Worm (Caenorhabditis elegans) whole organism, L2 larva: Measurements from ENCODE around the gene Y57A10C.9.

Experiments used
- C34F6.9 ChIP-seq: fragments of 150-350 bp; optimal IDR thresholded peaks from 2 replicates; lab custom pipeline; 2014; ENCODE audit warnings: missing biosample characterization, missing genetic modification characterization
- F13H6.1 ChIP-seq: sonication (generic microtip); optimal IDR thresholded peaks from 2 replicates; lab custom pipeline; 2016; ENCODE audit warnings: missing genetic modification characterization, missing compliant biosample characterization
- R02D3.7 ChIP-seq: fragments of 150-350 bp; optimal IDR thresholded peaks from 2 replicates; lab custom pipeline; 2014; ENCODE audit warnings: missing biosample characterization, missing genetic modification characterization
- Y55F3AM.14 ChIP-seq: fragments of 200-800 bp; sonication (Bioruptor generic); optimal IDR thresholded peaks from 2 replicates; lab custom pipeline; 2018; ENCODE audit warnings: mild to moderate bottlenecking, missing genetic modification characterization, missing compliant biosample characterization
- ZK546.5 ChIP-seq: sonication (generic microtip); optimal IDR thresholded peaks from 2 replicates; lab custom pipeline; 2017; ENCODE audit warnings: missing biosample characterization, missing genetic modification characterization
- alr-1 ChIP-seq: fragments of 150-350 bp; optimal IDR thresholded peaks from 2 replicates; lab custom pipeline; 2014; ENCODE audit warnings: missing biosample characterization, missing genetic modification characterization
- aly-2 ChIP-seq: fragments of 150-350 bp; optimal IDR thresholded peaks from 2 replicates; lab custom pipeline; 2014; ENCODE audit warnings: missing biosample characterization, missing genetic modification characterization
- ama-1 ChIP-seq: fragments of 150-350 bp; optimal IDR thresholded peaks from 2 replicates; lab custom pipeline; 2018; ENCODE audit warnings: inconsistent platforms
- ceh-82 ChIP-seq: fragments of 150-350 bp; optimal IDR thresholded peaks from 2 replicates; lab custom pipeline; 2014; ENCODE audit warnings: missing biosample characterization, missing genetic modification characterization
- crh-2 ChIP-seq: sonication (generic microtip); optimal IDR thresholded peaks from 2 replicates; lab custom pipeline; 2017; ENCODE audit warnings: missing biosample characterization, missing genetic modification characterization
- dmd-4 ChIP-seq: sonication (generic microtip); optimal IDR thresholded peaks from 2 replicates; lab custom pipeline; 2017; ENCODE audit warnings: missing biosample characterization, missing genetic modification characterization
- egl-27 ChIP-seq: sonication (generic microtip); optimal IDR thresholded peaks from 3 replicates; lab custom pipeline; 2017; ENCODE audit warnings: missing biosample characterization, missing genetic modification reagents, missing genetic modification characterization
- elt-1 ChIP-seq: fragments of 150-350 bp; optimal IDR thresholded peaks from 2 replicates; lab custom pipeline; 2014; ENCODE audit warnings: missing biosample characterization, missing genetic modification characterization
- elt-3 ChIP-seq: sonication (generic microtip); optimal IDR thresholded peaks from 2 replicates; lab custom pipeline; 2017; ENCODE audit warnings: missing biosample characterization, missing genetic modification characterization
- fos-1 ChIP-seq: fragments of 150-350 bp; optimal IDR thresholded peaks from 2 replicates; lab custom pipeline; 2014; ENCODE audit warnings: missing biosample characterization, missing genetic modification characterization
- gmeb-1 ChIP-seq: fragments of 150-350 bp; optimal IDR thresholded peaks from 2 replicates; lab custom pipeline; 2014; ENCODE audit warnings: missing biosample characterization, missing genetic modification characterization
- lin-11 ChIP-seq: fragments of 150-350 bp; sonication (generic microtip); optimal IDR thresholded peaks from 2 replicates; lab custom pipeline; 2014; ENCODE audit warnings: missing biosample characterization, missing genetic modification characterization, inconsistent platforms, mixed read lengths
- lin-13 ChIP-seq: fragments of 150-350 bp; optimal IDR thresholded peaks from 2 replicates; lab custom pipeline; 2014; ENCODE audit warnings: missing biosample characterization, missing genetic modification reagents, missing genetic modification characterization
- lin-39 ChIP-seq: fragments of 150-350 bp; optimal IDR thresholded peaks from 2 replicates; lab custom pipeline; 2014; ENCODE audit warnings: missing biosample characterization, missing genetic modification reagents, missing genetic modification characterization
- lsy-2 ChIP-seq, 2 experiments: fragments of 150-350 bp in 1 of 2; sonication (generic microtip) in 1 of 2; optimal IDR thresholded peaks; 2 replicates each; lab custom pipeline; 2014 to 2017; ENCODE audit warnings: missing biosample characterization in 2 of 2, missing genetic modification characterization in 2 of 2
- mab-5 ChIP-seq: fragments of 150-350 bp; optimal IDR thresholded peaks from 2 replicates; lab custom pipeline; 2014; ENCODE audit warnings: missing biosample characterization, missing genetic modification characterization
- mbf-1 ChIP-seq: sonication (generic microtip); optimal IDR thresholded peaks from 2 replicates; lab custom pipeline; 2017; ENCODE audit warnings: missing biosample characterization, missing genetic modification characterization
- mdl-1 ChIP-seq, 2 experiments: fragments of 150-350 bp in 1 of 2; sonication (generic microtip) in 1 of 2; optimal IDR thresholded peaks; 2 replicates each; lab custom pipeline; 2017; ENCODE audit warnings: missing biosample characterization in 2 of 2, missing genetic modification characterization in 2 of 2
- nhr-10 ChIP-seq: sonication (generic microtip); optimal IDR thresholded peaks from 2 replicates; lab custom pipeline; 2017; ENCODE audit warnings: missing biosample characterization, missing genetic modification characterization
- nhr-11 ChIP-seq: fragments of 150-350 bp; optimal IDR thresholded peaks from 2 replicates; lab custom pipeline; 2014; ENCODE audit warnings: missing biosample characterization, missing genetic modification characterization
- nhr-12 ChIP-seq: fragments of 150-350 bp; optimal IDR thresholded peaks from 2 replicates; lab custom pipeline; 2014; ENCODE audit warnings: missing biosample characterization, missing genetic modification characterization
- nhr-237 ChIP-seq: fragments of 150-350 bp; optimal IDR thresholded peaks from 2 replicates; lab custom pipeline; 2014; ENCODE audit warnings: missing biosample characterization, missing genetic modification characterization
- nhr-25 ChIP-seq: fragments of 150-350 bp; sonication (generic microtip); optimal IDR thresholded peaks from 3 replicates; lab custom pipeline; 2014; ENCODE audit warnings: missing biosample characterization, missing genetic modification characterization
- sem-4 ChIP-seq: fragments of 150-350 bp; optimal IDR thresholded peaks from 2 replicates; lab custom pipeline; 2014; ENCODE audit warnings: missing biosample characterization, missing genetic modification reagents, missing genetic modification characterization
- skn-1 ChIP-seq: sonication (generic microtip); optimal IDR thresholded peaks from 2 replicates; lab custom pipeline; 2017; ENCODE audit warnings: missing biosample characterization, missing genetic modification characterization
- sma-3 ChIP-seq: sonication (generic microtip); optimal IDR thresholded peaks from 2 replicates; lab custom pipeline; 2016; ENCODE audit warnings: missing genetic modification reagents, missing genetic modification characterization, missing compliant biosample characterization
- sma-9 ChIP-seq, 2 experiments: fragments of 150-350 bp in 1 of 2; sonication (generic microtip) in 1 of 2; optimal IDR thresholded peaks; 2 replicates each; lab custom pipeline; 2014 to 2016; ENCODE audit warnings: missing genetic modification characterization in 2 of 2, mild to moderate bottlenecking in 1 of 2, missing biosample characterization in 1 of 2, missing compliant biosample characterization in 1 of 2, missing genetic modification reagents in 1 of 2, moderate library complexity in 1 of 2
- snpc-4 ChIP-seq: fragments of 150-350 bp; optimal IDR thresholded peaks from 2 replicates; lab custom pipeline; 2014; ENCODE audit warnings: missing biosample characterization, missing genetic modification characterization
- unc-55 ChIP-seq: fragments of 150-350 bp; sonication (generic microtip); optimal IDR thresholded peaks from 3 replicates; lab custom pipeline; 2014; ENCODE audit warnings: missing biosample characterization, missing genetic modification reagents, missing genetic modification characterization
- unc-62 ChIP-seq: fragments of 150-350 bp; optimal IDR thresholded peaks from 2 replicates; lab custom pipeline; 2014; ENCODE audit warnings: missing biosample characterization, missing genetic modification reagents, missing genetic modification characterization
- zag-1 ChIP-seq: fragments of 150-350 bp; optimal IDR thresholded peaks from 2 replicates; lab custom pipeline; 2014; ENCODE audit warnings: missing biosample characterization, missing genetic modification characterization
- ztf-1 ChIP-seq: fragments of 200-800 bp; sonication (Bioruptor generic); conservative IDR thresholded peaks from 2 replicates; pipeline ENCODE4 v1.3.6; 2022; ENCODE audit warnings: missing genetic modification characterization, missing compliant biosample characterization
- ztf-4 ChIP-seq: fragments of 150-350 bp; optimal IDR thresholded peaks from 2 replicates; lab custom pipeline; 2014; ENCODE audit warnings: missing biosample characterization, missing genetic modification characterization

Gene Y57A10C.9

ce11 chrII:12420486-12420885 lies 17.9 kb downstream of the Y57A10C.9 start, which contains the start of gene sre-26:
sre-26 (minus strand) TSS chrII:12420586.
- TF ChIP-seq sem-4 (no peak), crh-2 (tag; lab: Kevin White, UChicago) (no peak), unc-62 (GFP tag; lab: Kevin White, UChicago) (no peak), nhr-11 (tag; lab: Kevin White, UChicago) (no peak)
- TF ChIP-seq, all 48 proteins: peak for 0

- TF ChIP-seq elt-3 (no peak), aly-2 (tag; lab: Kevin White, UChicago) (no peak), ztf-1 (GFP tag; lab: Robert Waterston, UW) (no peak), nhr-10 (tag; lab: Kevin White, UChicago) (no peak), sma-3 (GFP tag; lab: Kevin White, UChicago) (no peak), mbf-1 (tag; lab: Kevin White, UChicago) (no peak), dmd-4 (tag; lab: Kevin White, UChicago) (no peak), nhr-25 (tag; lab: Kevin White, UChicago) (no peak), sma-9 (GFP tag; optimal IDR thresholded peaks at IDR 0.05; lab: Kevin White, UChicago) (peak; percentile 10), sma-9 (tag; optimal IDR thresholded peaks at IDR 0.05; lab: Kevin White, UChicago) (no peak)
- TF ChIP-seq, all 48 proteins: peak for 1
Observed at ce11 chrII:12417996-12418395, 20.3 kb downstream of the Y57A10C.9 start.

- TF ChIP-seq nhr-12 (no peak), ama-1 (no peak), zag-1 (tag; lab: Kevin White, UChicago) (no peak), aly-2 (tag; lab: Kevin White, UChicago) (no peak), unc-55 (GFP tag; lab: Kevin White, UChicago) (no peak), ztf-1 (GFP tag; lab: Robert Waterston, UW) (no peak)
Observed at ce11 chrII:12417514-12417913, 20.8 kb downstream of the Y57A10C.9 start, which contains the start of gene sre-27. sre-27 (minus strand) TSS chrII:12417614.

- TF ChIP-seq fos-1 (tag; lab: Kevin White, UChicago) (no peak), mbf-1 (tag; lab: Kevin White, UChicago) (no peak), elt-3 (no peak), crh-2 (tag; lab: Kevin White, UChicago) (no peak), C34F6.9 (tag; lab: Kevin White, UChicago) (no peak), ztf-4 (tag; lab: Kevin White, UChicago) (no peak), lsy-2 (tag; optimal IDR thresholded peaks at IDR 0.05; lab: Kevin White, UChicago) (no peak), skn-1 (no peak), lin-39 (tag; lab: Kevin White, UChicago) (no peak), sma-9 (GFP tag; optimal IDR thresholded peaks at IDR 0.05; lab: Kevin White, UChicago) (no peak), sma-9 (tag; optimal IDR thresholded peaks at IDR 0.05; lab: Kevin White, UChicago) (no peak), F13H6.1 (tag; lab: Kevin White, UChicago) (no peak), alr-1 (no peak), unc-62 (GFP tag; lab: Kevin White, UChicago) (no peak), elt-1 (tag; lab: Kevin White, UChicago) (no peak), gmeb-1 (tag; lab: Kevin White, UChicago) (no peak), ceh-82 (tag; lab: Kevin White, UChicago) (no peak), sma-3 (GFP tag; lab: Kevin White, UChicago) (no peak), nhr-25 (tag; lab: Kevin White, UChicago) (no peak), aly-2 (tag; lab: Kevin White, UChicago) (no peak), egl-27 (tag; lab: Kevin White, UChicago) (no peak)
- TF ChIP-seq, all 48 proteins: peak for 0
Observed at ce11 chrII:12414805-12415204, 23.5 kb downstream of the Y57A10C.9 start, which contains the start of gene Y57A10C.11. Y57A10C.11 (minus strand) TSS chrII:12414905.

ce11 chrII:12412417-12412816 lies 25.9 kb downstream of the Y57A10C.9 start, which contains the start of gene Y57A10C.1:
Y57A10C.1 (minus strand) TSS chrII:12412517.
- TF ChIP-seq nhr-237 (tag; lab: Kevin White, UChicago) (no peak), lin-13 (GFP tag; lab: Kevin White, UChicago) (no peak), ZK546.5 (tag; lab: Kevin White, UChicago) (no peak), F13H6.1 (tag; lab: Kevin White, UChicago) (no peak), lin-11 (tag; lab: Kevin White, UChicago) (no peak), snpc-4 (tag; lab: Kevin White, UChicago) (no peak), mab-5 (tag; lab: Kevin White, UChicago) (no peak), egl-27 (tag; lab: Kevin White, UChicago) (no peak), ceh-82 (tag; lab: Kevin White, UChicago) (no peak), nhr-10 (tag; lab: Kevin White, UChicago) (no peak), nhr-12 (no peak), gmeb-1 (tag; lab: Kevin White, UChicago) (no peak), unc-55 (GFP tag; lab: Kevin White, UChicago) (no peak), Y55F3AM.14 (no peak), dmd-4 (tag; lab: Kevin White, UChicago) (no peak), crh-2 (tag; lab: Kevin White, UChicago) (no peak), nhr-11 (tag; lab: Kevin White, UChicago) (no peak), R02D3.7 (no peak), mdl-1 (tag; optimal IDR thresholded peaks at IDR 0.05; lab: Kevin White, UChicago) (no peak), ztf-4 (tag; lab: Kevin White, UChicago) (no peak)
